Fruit fly (Drosophila melanogaster) whole organism, embryonic: ENCODE measurements around the gene bor.

Experiments
- BEAF-32 ChIP-seq: fragments of 200-800 bp; sonication (Bioruptor generic); optimal IDR thresholded peaks from 3 replicates; lab custom pipeline; 2017; ENCODE audit warnings: missing biosample characterization, missing genetic modification characterization, mild to moderate bottlenecking, moderate library complexity, missing genetic modification reagents
- Bgb ChIP-seq: fragments of 200-800 bp; sonication (Bioruptor generic); IDR thresholded peaks from 2 replicates; pipeline ENCODE4 v1.3.6; 2022; ENCODE audit warnings: missing biosample characterization, missing genetic modification characterization; ENCODE audit not compliant: partially characterized antibody
- CG10321 ChIP-seq: fragments of 200-800 bp; sonication (Bioruptor generic); IDR thresholded peaks from 2 replicates; pipeline ENCODE4 v1.3.6; 2022; ENCODE audit warnings: missing biosample characterization, missing genetic modification characterization
- CG10959 ChIP-seq: fragments of 200-800 bp; sonication (Bioruptor generic); IDR thresholded peaks from 2 replicates; pipeline ENCODE4 v1.3.6; 2022; ENCODE audit warnings: missing biosample characterization, missing genetic modification characterization
- CG14965 ChIP-seq: fragments of 200-800 bp; sonication (Bioruptor generic); optimal IDR thresholded peaks from 2 replicates; lab custom pipeline; 2016; ENCODE audit warnings: missing biosample characterization, missing genetic modification characterization, borderline replicate concordance
- CG1602 ChIP-seq: fragments of 200-800 bp; sonication (Bioruptor generic); optimal IDR thresholded peaks from 3 replicates; lab custom pipeline; 2016; ENCODE audit warnings: missing biosample characterization, missing genetic modification characterization
- CG1603 ChIP-seq: fragments of 200-800 bp; sonication (Bioruptor generic); optimal IDR thresholded peaks from 2 replicates; lab custom pipeline; 2019; ENCODE audit warnings: missing biosample characterization, mild to moderate bottlenecking, missing genetic modification characterization, moderate library complexity
- CG17361 ChIP-seq: fragments of 200-800 bp; sonication (Bioruptor generic); IDR thresholded peaks from 3 replicates; pipeline ENCODE4 v1.3.6; 2022; ENCODE audit warnings: missing biosample characterization, missing genetic modification characterization
- CG18476 ChIP-seq: fragments of 200-800 bp; sonication (Bioruptor generic); optimal IDR thresholded peaks from 2 replicates; lab custom pipeline; 2016; ENCODE audit warnings: missing biosample characterization, mild to moderate bottlenecking, missing genetic modification characterization
- CG18619 ChIP-seq: fragments of 200-800 bp; sonication (Bioruptor generic); optimal IDR thresholded peaks from 3 replicates; lab custom pipeline; 2017; ENCODE audit warnings: missing biosample characterization, mild to moderate bottlenecking, missing genetic modification characterization
- CG32772 ChIP-seq: fragments of 200-800 bp; sonication (Bioruptor generic); IDR thresholded peaks from 2 replicates; pipeline ENCODE4 v1.3.6; 2022; ENCODE audit warnings: missing biosample characterization, missing genetic modification characterization
- CG33557 ChIP-seq: fragments of 200-800 bp; sonication (Bioruptor generic); optimal IDR thresholded peaks from 2 replicates; lab custom pipeline; 2019; ENCODE audit warnings: missing biosample characterization, mild to moderate bottlenecking, missing genetic modification characterization, moderate library complexity
- CG4282 ChIP-seq: fragments of 200-800 bp; sonication (Bioruptor generic); optimal IDR thresholded peaks from 2 replicates; lab custom pipeline; 2016; ENCODE audit warnings: missing biosample characterization, missing genetic modification characterization
- CG4820 ChIP-seq: fragments of 200-800 bp; sonication (Bioruptor generic); optimal IDR thresholded peaks from 3 replicates; lab custom pipeline; 2016; ENCODE audit warnings: missing biosample characterization, missing genetic modification characterization
- CG6654 ChIP-seq: fragments of 200-800 bp; sonication (Bioruptor generic); optimal IDR thresholded peaks from 2 replicates; lab custom pipeline; 2017; ENCODE audit warnings: missing biosample characterization, mild to moderate bottlenecking, missing genetic modification characterization
- CG7987 ChIP-seq: fragments of 200-800 bp; sonication (Bioruptor generic); optimal IDR thresholded peaks from 2 replicates; lab custom pipeline; 2018; ENCODE audit warnings: missing biosample characterization, mild to moderate bottlenecking, missing genetic modification characterization, moderate library complexity
- CG8388 ChIP-seq: fragments of 200-800 bp; sonication (Bioruptor generic); optimal IDR thresholded peaks from 2 replicates; lab custom pipeline; 2019; ENCODE audit warnings: missing biosample characterization, mild to moderate bottlenecking, missing genetic modification characterization, moderate library complexity
- D19A ChIP-seq: fragments of 200-800 bp; optimal IDR thresholded peaks from 3 replicates; lab custom pipeline; 2019; ENCODE audit warnings: missing biosample characterization, mild to moderate bottlenecking, missing genetic modification characterization, moderate library complexity
- Dip3 ChIP-seq: fragments of 200-800 bp; sonication (Bioruptor generic); optimal IDR thresholded peaks from 3 replicates; lab custom pipeline; 2016; ENCODE audit warnings: missing biosample characterization, missing genetic modification characterization
- Doc2 ChIP-seq: fragments of 200-800 bp; sonication (Bioruptor generic); IDR thresholded peaks from 2 replicates; pipeline ENCODE4 v1.3.6; 2022; ENCODE audit warnings: missing biosample characterization, missing genetic modification characterization
- Doc3 ChIP-seq: fragments of 200-800 bp; sonication (Bioruptor generic); IDR thresholded peaks from 3 replicates; pipeline ENCODE4 v1.3.6; 2022; ENCODE audit warnings: missing biosample characterization, missing genetic modification characterization; ENCODE audit not compliant: partially characterized antibody
- HLH4C ChIP-seq: fragments of 200-800 bp; sonication (Bioruptor generic); IDR thresholded peaks from 3 replicates; pipeline ENCODE4 v1.3.6; 2022; ENCODE audit warnings: missing biosample characterization, missing genetic modification characterization; ENCODE audit not compliant: partially characterized antibody
- Hand ChIP-seq: fragments of 200-800 bp; sonication (Bioruptor generic); optimal IDR thresholded peaks from 2 replicates; lab custom pipeline; 2017; ENCODE audit warnings: mild to moderate bottlenecking, missing biosample characterization, missing genetic modification reagents, missing genetic modification characterization
- HmgZ ChIP-seq: fragments of 200-800 bp; sonication (Bioruptor generic); optimal IDR thresholded peaks from 2 replicates; lab custom pipeline; 2018; ENCODE audit warnings: missing biosample characterization, mild to moderate bottlenecking, missing genetic modification characterization
- Hr78 ChIP-seq, 2 experiments: fragments of 200-800 bp in 1 of 2; fragments of >200 bp in 1 of 2; sonication (Bioruptor generic) in 1 of 2; optimal IDR thresholded peaks; 2 replicates each; lab custom pipeline; 2017 to 2019; ENCODE audit warnings: missing biosample characterization in 2 of 2, missing genetic modification characterization in 2 of 2, mild to moderate bottlenecking in 1 of 2, moderate library complexity in 1 of 2
- MESR4 ChIP-seq: fragments of 200-800 bp; sonication (Bioruptor generic); optimal IDR thresholded peaks from 2 replicates; lab custom pipeline; 2018; ENCODE audit warnings: missing biosample characterization, mild to moderate bottlenecking, missing genetic modification characterization, moderate library complexity
- Mes4 ChIP-seq: fragments of 200-800 bp; sonication (Bioruptor generic); optimal IDR thresholded peaks from 2 replicates; lab custom pipeline; 2016; ENCODE audit warnings: missing biosample characterization, missing genetic modification characterization
- Nf-YA ChIP-seq: fragments of 200-800 bp; sonication (Bioruptor generic); IDR thresholded peaks from 2 replicates; pipeline ENCODE4 v1.3.6; 2022; ENCODE audit warnings: missing biosample characterization, missing genetic modification characterization
- Sry-β ChIP-seq: fragments of 200-800 bp; sonication (Bioruptor generic); optimal IDR thresholded peaks from 2 replicates; lab custom pipeline; 2018; ENCODE audit warnings: missing biosample characterization, mild to moderate bottlenecking, missing genetic modification characterization, moderate library complexity
- al ChIP-seq: fragments of 200-800 bp; sonication (Bioruptor generic); IDR thresholded peaks from 2 replicates; pipeline ENCODE4 v1.3.6; 2022; ENCODE audit warnings: missing biosample characterization, missing genetic modification characterization
- bowl ChIP-seq: fragments of 200-800 bp; sonication (Bioruptor generic); IDR thresholded peaks from 2 replicates; pipeline ENCODE4 v1.3.6; 2022; ENCODE audit warnings: missing biosample characterization, missing genetic modification characterization
- chn ChIP-seq: fragments of 200-800 bp; sonication (Bioruptor generic); optimal IDR thresholded peaks from 2 replicates; lab custom pipeline; 2016; ENCODE audit warnings: missing biosample characterization, missing genetic modification characterization
- corto ChIP-seq: fragments of 200-800 bp; sonication (Bioruptor generic); optimal IDR thresholded peaks from 2 replicates; lab custom pipeline; 2016; ENCODE audit warnings: missing biosample characterization, mild to moderate bottlenecking, missing genetic modification characterization, moderate library complexity
- dati ChIP-seq: fragments of 200-800 bp; sonication (Bioruptor generic); IDR thresholded peaks from 2 replicates; pipeline ENCODE4 v1.3.6; 2022; ENCODE audit warnings: missing biosample characterization, missing genetic modification characterization
- dmrt11E ChIP-seq: fragments of 200-800 bp; sonication (Bioruptor generic); optimal IDR thresholded peaks from 3 replicates; lab custom pipeline; 2018; ENCODE audit warnings: missing biosample characterization, mild to moderate bottlenecking, missing genetic modification characterization, moderate library complexity
- dpn ChIP-seq, 2 experiments: fragments of 200-800 bp; sonication (Bioruptor generic); optimal IDR thresholded peaks; 3 replicates each; lab custom pipeline; 2016; ENCODE audit warnings: missing biosample characterization in 2 of 2, missing genetic modification characterization in 2 of 2
- ewg ChIP-seq: fragments of 200-800 bp; sonication (Bioruptor generic); optimal IDR thresholded peaks from 3 replicates; lab custom pipeline; 2017; ENCODE audit warnings: mild to moderate bottlenecking, missing biosample characterization, missing genetic modification reagents, missing genetic modification characterization
- fd64A ChIP-seq: fragments of 200-800 bp; sonication (Bioruptor generic); optimal IDR thresholded peaks from 3 replicates; lab custom pipeline; 2018; ENCODE audit warnings: missing biosample characterization, mild to moderate bottlenecking, missing genetic modification characterization
- ftz-f1 ChIP-seq: fragments of 200-800 bp; sonication (Bioruptor generic); optimal IDR thresholded peaks from 2 replicates; lab custom pipeline; 2016; ENCODE audit warnings: missing biosample characterization, missing genetic modification characterization
- ham ChIP-seq: fragments of 200-800 bp; sonication (Bioruptor generic); IDR thresholded peaks from 2 replicates; pipeline ENCODE4 v1.3.6; 2022; ENCODE audit warnings: missing biosample characterization, missing genetic modification characterization
- her ChIP-seq: fragments of 200-800 bp; sonication (Bioruptor generic); optimal IDR thresholded peaks from 2 replicates; lab custom pipeline; 2016; ENCODE audit warnings: missing biosample characterization, missing genetic modification characterization
- jing ChIP-seq: fragments of 200-800 bp; sonication (Bioruptor generic); optimal IDR thresholded peaks from 2 replicates; lab custom pipeline; 2018; ENCODE audit warnings: missing biosample characterization, mild to moderate bottlenecking, missing genetic modification characterization
- mld ChIP-seq: fragments of 200-800 bp; sonication (Bioruptor generic); IDR thresholded peaks from 3 replicates; pipeline ENCODE4 v1.3.6; 2022; ENCODE audit warnings: missing biosample characterization, missing genetic modification characterization; ENCODE audit not compliant: partially characterized antibody
- nom ChIP-seq: fragments of 200-800 bp; sonication (Bioruptor generic); optimal IDR thresholded peaks from 2 replicates; lab custom pipeline; 2017; ENCODE audit warnings: missing biosample characterization, missing genetic modification characterization, mild to moderate bottlenecking, moderate library complexity, missing genetic modification reagents
- pan ChIP-seq, 4 experiments: fragments of >200 bp in 3 of 4; fragments of 200-800 bp in 1 of 4; sonication (Bioruptor generic) in 1 of 4; optimal IDR thresholded peaks in 3 of 4; IDR thresholded peaks in 1 of 4; 2 replicates each; pipeline versions ENCODE4 v1.3.6 to Lab custom; 2017 to 2022; ENCODE audit warnings: missing biosample characterization in 2 of 4, missing genetic modification characterization in 2 of 4, mixed read lengths in 1 of 4
- psq ChIP-seq: fragments of 200-800 bp; sonication (Bioruptor generic); optimal IDR thresholded peaks from 2 replicates; lab custom pipeline; 2017; ENCODE audit warnings: missing biosample characterization, missing genetic modification characterization
- seq ChIP-seq: fragments of 200-800 bp; sonication (Bioruptor generic); IDR thresholded peaks from 2 replicates; pipeline ENCODE4 v1.3.6; 2022; ENCODE audit warnings: missing biosample characterization, missing genetic modification characterization
- unc-4 ChIP-seq: fragments of 200-800 bp; sonication (Bioruptor generic); IDR thresholded peaks from 2 replicates; pipeline ENCODE4 v1.3.6; 2022; ENCODE audit warnings: missing biosample characterization, missing genetic modification characterization; ENCODE audit not compliant: partially characterized antibody
- vvl ChIP-seq: fragments of 200-800 bp; sonication (Bioruptor generic); IDR thresholded peaks from 2 replicates; pipeline ENCODE4 v1.3.6; 2022; ENCODE audit warnings: missing biosample characterization, missing genetic modification characterization

Gene bor

dm6 chr3R:16230080-16230670, 33.7 kb downstream of the bor start (continued):
- TF ChIP-seq CG7987 (GFP tag; lab: Kevin White, UChicago) (peak; percentile 57), CG18476 (GFP tag; lab: Kevin White, UChicago) (no peak), al (GFP tag; lab: Robert Waterston, UW) (no peak), CG4282 (GFP tag; lab: Kevin White, UChicago) (no peak), Hr78 (GFP tag; optimal IDR thresholded peaks at IDR 0.05; lab: Kevin White, UChicago) (peak in 1 of 2 experiments; percentile 29), fd64A (GFP tag; lab: Kevin White, UChicago) (no peak), CG6654 (GFP tag; lab: Kevin White, UChicago) (no peak), chn (GFP tag; lab: Kevin White, UChicago) (no peak), Dip3 (GFP tag; lab: Kevin White, UChicago) (no peak), dpn (GFP tag; optimal IDR thresholded peaks at IDR 0.05; lab: Kevin White, UChicago) (no peak), CG1603 (tag; lab: Kevin White, UChicago) (no peak), CG8388 (no peak), dati (no peak), ewg (no peak), CG14965 (no peak), Doc2 (GFP tag; lab: Robert Waterston, UW) (no peak), D19A (tag; lab: Kevin White, UChicago) (no peak), CG4820 (GFP tag; lab: Kevin White, UChicago) (no peak), Hand (GFP tag; lab: Kevin White, UChicago) (no peak), mld (GFP tag; lab: Robert Waterston, UW) (no peak), her (GFP tag; lab: Kevin White, UChicago) (no peak), CG1602 (GFP tag; lab: Kevin White, UChicago) (no peak), corto (GFP tag; lab: Kevin White, UChicago) (no peak), ftz-f1 (peak; percentile 67), nom (GFP tag; lab: Kevin White, UChicago) (no peak), psq (GFP tag; lab: Kevin White, UChicago) (no peak), seq (no peak), CG10321 (no peak), unc-4 (GFP tag; lab: Robert Waterston, UW) (no peak), MESR4 (GFP tag; lab: Kevin White, UChicago) (no peak), jing (no peak), dmrt11E (tag; lab: Kevin White, UChicago) (no peak), Doc3 (GFP tag; lab: Robert Waterston, UW) (no peak), CG17361 (no peak), Sry-β (no peak), CG33557 (GFP tag; lab: Kevin White, UChicago) (no peak), pan (optimal IDR thresholded peaks at IDR 0.05; lab: Kevin White, UChicago) (no peak), pan (GFP tag; optimal IDR thresholded peaks at IDR 0.05 in 1 of 2, IDR thresholded peaks at IDR 0.05 in 1 of 2) (no peak), BEAF-32 (GFP tag; lab: Kevin White, UChicago) (no peak), CG10959 (GFP tag; lab: Robert Waterston, UW) (no peak), HmgZ (tag; lab: Kevin White, UChicago) (peak; percentile 36), ham (GFP tag; lab: Robert Waterston, UW) (no peak), HLH4C (no peak), Mes4 (GFP tag; lab: Kevin White, UChicago) (no peak), bowl (GFP tag; lab: Robert Waterston, UW) (no peak), CG18619 (no peak), CG32772 (GFP tag; lab: Robert Waterston, UW) (no peak), Nf-YA (GFP tag; lab: Robert Waterston, UW) (no peak), vvl (GFP tag; lab: Robert Waterston, UW) (no peak), Bgb (GFP tag; lab: Robert Waterston, UW) (no peak)
